Worm (Caenorhabditis elegans): ENCODE measurements around the gene Y62E10A.6.

The Y62E10A.6 gene

ce11 chrIV:13400456-13401364 lies 28.9 kb downstream of the Y62E10A.6 start, which contains the start of the genes memi-2 and cyp-31A5:
Gene memi-2 (minus strand): TSS chrIV:13400506.
Gene cyp-31A5 (plus strand): TSS chrIV:13401289.
- TF ChIP-seq gmeb-1 (tag; optimal IDR thresholded peaks at IDR 0.05): no peak
- TF ChIP-seq nhr-237 (tag; optimal IDR thresholded peaks at IDR 0.05): no peak
- no peak for TF ChIP-seq alr-1 (tag; optimal IDR thresholded peaks at IDR 0.05)
- TF ChIP-seq elt-1 (tag; optimal IDR thresholded peaks at IDR 0.05): no peak
- no peak for TF ChIP-seq sma-3 (GFP tag; optimal IDR thresholded peaks at IDR 0.05)
- TF ChIP-seq nhr-23 (tag; optimal IDR thresholded peaks at IDR 0.05): no peak
- TF ChIP-seq unc-62 (GFP tag; optimal IDR thresholded peaks at IDR 0.05): no peak
- no peak for TF ChIP-seq unc-55 (GFP tag; optimal IDR thresholded peaks at IDR 0.05)
- TF ChIP-seq zag-1 (tag; optimal IDR thresholded peaks at IDR 0.05): no peak
- TF ChIP-seq elt-3 (tag; optimal IDR thresholded peaks at IDR 0.05): no peak

ce11 chrIV:13408018-13408417 lies 36.2 kb downstream of the Y62E10A.6 start, which contains the start of gene Y62E10A.19:
Gene Y62E10A.19 (minus strand): TSS chrIV:13408306.
- no peak for TF ChIP-seq peb-1 (tag; optimal IDR thresholded peaks at IDR 0.05)
- peak; percentile 32 for TF ChIP-seq blmp-1 (tag; optimal IDR thresholded peaks at IDR 0.05; ENCODE audit: insufficient read depth)
- TF ChIP-seq nhr-11 (tag; optimal IDR thresholded peaks at IDR 0.05): no peak

ce11 chrIV:13412845-13413383 lies 41.1 kb downstream of the Y62E10A.6 start, which contains the start of gene gcl-1:
Gene gcl-1 (minus strand): TSS chrIV:13412895.
- peak; percentile 15 for TF ChIP-seq unc-55 (GFP tag; optimal IDR thresholded peaks at IDR 0.05)
- no peak for TF ChIP-seq crh-2 (tag; optimal IDR thresholded peaks at IDR 0.05)
- TF ChIP-seq C34F6.9 (tag; optimal IDR thresholded peaks at IDR 0.05): peak; percentile 53
- peak; percentile 64 for TF ChIP-seq nhr-129 (tag; optimal IDR thresholded peaks at IDR 0.05)
- TF ChIP-seq ztf-1 (GFP tag; conservative IDR thresholded peaks at IDR 0.05): no peak
- TF ChIP-seq snpc-4 (tag; optimal IDR thresholded peaks at IDR 0.05): no peak
- no peak for TF ChIP-seq nhr-10 (tag; optimal IDR thresholded peaks at IDR 0.05)
- peak; percentile 0 for TF ChIP-seq F13H6.1 (tag; optimal IDR thresholded peaks at IDR 0.05)
- TF ChIP-seq blmp-1 (tag; optimal IDR thresholded peaks at IDR 0.05; ENCODE audit: insufficient read depth): no peak
- TF ChIP-seq zag-1 (tag; optimal IDR thresholded peaks at IDR 0.05): no peak

- TF ChIP-seq unc-55 (GFP tag; optimal IDR thresholded peaks at IDR 0.05) (peak; percentile 38), mdl-1 (tag; optimal IDR thresholded peaks at IDR 0.05) (no peak), C34F6.9 (tag; optimal IDR thresholded peaks at IDR 0.05) (peak; percentile 16), nhr-77 (tag; optimal IDR thresholded peaks at IDR 0.05) (no peak), alr-1 (tag; optimal IDR thresholded peaks at IDR 0.05) (no peak), aly-2 (tag; optimal IDR thresholded peaks at IDR 0.05) (no peak), nhr-237 (tag; optimal IDR thresholded peaks at IDR 0.05) (no peak), nhr-6 (tag; optimal IDR thresholded peaks at IDR 0.05) (no peak), unc-62 (GFP tag; optimal IDR thresholded peaks at IDR 0.05) (no peak), peb-1 (tag; optimal IDR thresholded peaks at IDR 0.05) (no peak), nhr-129 (tag; optimal IDR thresholded peaks at IDR 0.05) (peak; percentile 65), mab-5 (tag; optimal IDR thresholded peaks at IDR 0.05) (no peak), lsy-2 (tag; optimal IDR thresholded peaks at IDR 0.05) (no peak), sma-9 (GFP tag; optimal IDR thresholded peaks at IDR 0.05) (no peak), sma-9 (tag; optimal IDR thresholded peaks at IDR 0.05) (no peak)
These were observed 44.0 kb downstream of the Y62E10A.6 start, which contains the start of the genes pik-1 and aptf-2 for ce11 chrIV:13415739-13416271. Gene pik-1 (plus strand): TSS chrIV:13416041. Gene aptf-2 (minus strand): TSS chrIV:13416051.

ce11 chrIV:13422200-13422599 lies 50.4 kb downstream of the Y62E10A.6 start, which contains the start of gene nol-9:
Gene nol-9 (plus strand): TSS chrIV:13422500.
- TF ChIP-seq nhr-12 (tag; optimal IDR thresholded peaks at IDR 0.05): no peak
- no peak for TF ChIP-seq mbf-1 (tag; optimal IDR thresholded peaks at IDR 0.05)
- no peak for TF ChIP-seq sma-3 (GFP tag; optimal IDR thresholded peaks at IDR 0.05)
- no peak for TF ChIP-seq fos-1 (tag; optimal IDR thresholded peaks at IDR 0.05)
- no peak for TF ChIP-seq unc-55 (GFP tag; optimal IDR thresholded peaks at IDR 0.05)
- no peak for TF ChIP-seq ztf-11 (tag; optimal IDR thresholded peaks at IDR 0.05)
- no peak for TF ChIP-seq elt-3 (tag; optimal IDR thresholded peaks at IDR 0.05)
- no peak for TF ChIP-seq nhr-11 (tag; optimal IDR thresholded peaks at IDR 0.05)
- TF ChIP-seq skn-1 (tag; optimal IDR thresholded peaks at IDR 0.05): no peak
- TF ChIP-seq lin-11 (tag; optimal IDR thresholded peaks at IDR 0.05): no peak

Measured in whole organism, L2 larva.